Fruit fly (Drosophila melanogaster) whole organism, wandering third instar larva: Measurements from ENCODE around the gene Or67c.
A peak's percentile ranks its signal among the peaks of the same experiment; 100 is the strongest.

ENCODE experiments used
- Abd-B ChIP-seq: fragments of >200 bp; optimal IDR thresholded peaks from 2 replicates; lab custom pipeline; 2017; ENCODE audit warnings: missing biosample characterization, missing genetic modification characterization
- CrebA ChIP-seq: fragments of 200-800 bp; sonication (Bioruptor generic); optimal IDR thresholded peaks from 2 replicates; lab custom pipeline; 2016; ENCODE audit warnings: missing biosample characterization, mild to moderate bottlenecking, missing genetic modification characterization, borderline replicate concordance
- HLH106 ChIP-seq: fragments of 200-800 bp; optimal IDR thresholded peaks from 3 replicates; lab custom pipeline; 2019; ENCODE audit warnings: missing biosample characterization, mild to moderate bottlenecking, missing genetic modification characterization, moderate library complexity
- Hnf4 ChIP-seq: fragments of 200-800 bp; sonication (Bioruptor generic); optimal IDR thresholded peaks from 2 replicates; lab custom pipeline; 2016; ENCODE audit warnings: missing biosample characterization, mild to moderate bottlenecking, missing genetic modification characterization
- Jra ChIP-seq: sonication (Bioruptor generic); optimal IDR thresholded peaks from 2 replicates; lab custom pipeline; 2016; ENCODE audit warnings: missing biosample characterization, missing genetic modification characterization
- Mio ChIP-seq: sonication (Bioruptor generic); optimal IDR thresholded peaks from 2 replicates; lab custom pipeline; 2016; ENCODE audit warnings: missing biosample characterization, missing genetic modification characterization
- Myc ChIP-seq: fragments of >200 bp; optimal IDR thresholded peaks from 2 replicates; lab custom pipeline; 2017
- Rel ChIP-seq, 2 experiments: fragments of 200-800 bp; sonication (Bioruptor generic) in 1 of 2; optimal IDR thresholded peaks; 2 replicates in 1 of 2; 3 replicates in 1 of 2; lab custom pipeline; 2016 to 2019; ENCODE audit warnings: mild to moderate bottlenecking in 2 of 2, missing biosample characterization in 2 of 2, missing genetic modification characterization in 2 of 2, moderate library complexity in 1 of 2
- br ChIP-seq: fragments of 200-800 bp; sonication (Bioruptor generic); optimal IDR thresholded peaks from 2 replicates; lab custom pipeline; 2016; ENCODE audit warnings: missing biosample characterization, missing genetic modification characterization
- brk ChIP-seq: fragments of 200-800 bp; sonication (Bioruptor generic); optimal IDR thresholded peaks from 2 replicates; lab custom pipeline; 2016; ENCODE audit warnings: missing biosample characterization, mild to moderate bottlenecking, missing genetic modification characterization
- dl ChIP-seq, 2 experiments: fragments of 175-275, 200-275 bp in 1 of 2; fragments of 200-275 bp in 1 of 2; sonication (Bioruptor generic); optimal IDR thresholded peaks; lab custom pipeline; 2018; ENCODE audit warnings: mild to moderate bottlenecking in 2 of 2, missing biosample characterization in 2 of 2, missing genetic modification characterization in 2 of 2, moderate library complexity in 2 of 2; ENCODE audit not compliant: partially characterized antibody in 2 of 2, insufficient read depth in 1 of 2
- ey ChIP-seq: fragments of 200-800 bp; sonication (Bioruptor generic); optimal IDR thresholded peaks from 2 replicates; lab custom pipeline; 2016; ENCODE audit warnings: missing biosample characterization, missing genetic modification characterization
- fru ChIP-seq: fragments of 200-800 bp; sonication (Bioruptor generic); optimal IDR thresholded peaks from 3 replicates; lab custom pipeline; 2016; ENCODE audit warnings: missing biosample characterization, mild to moderate bottlenecking, missing genetic modification characterization
- h ChIP-seq: fragments of 200-800 bp; sonication (Bioruptor generic); optimal IDR thresholded peaks from 3 replicates; lab custom pipeline; 2016; ENCODE audit warnings: missing biosample characterization, mild to moderate bottlenecking, missing genetic modification characterization
- jim ChIP-seq: fragments of 175-275, 200-325 bp; sonication (Bioruptor generic); optimal IDR thresholded peaks from 2 replicates; lab custom pipeline; 2016; ENCODE audit warnings: missing biosample characterization, mild to moderate bottlenecking, missing genetic modification characterization
- lola ChIP-seq: fragments of >200 bp; optimal IDR thresholded peaks from 2 replicates; lab custom pipeline; 2017; ENCODE audit warnings: missing biosample characterization, missing genetic modification characterization
- pan ChIP-seq: fragments of >200 bp; optimal IDR thresholded peaks from 2 replicates; lab custom pipeline; 2017
- psq ChIP-seq: fragments of 200-800 bp; sonication (Bioruptor generic); optimal IDR thresholded peaks from 3 replicates; lab custom pipeline; 2017; ENCODE audit warnings: missing biosample characterization, mild to moderate bottlenecking, missing genetic modification characterization, moderate library complexity
- rgr ChIP-seq: fragments of 200-800 bp; sonication (Bioruptor generic); optimal IDR thresholded peaks from 3 replicates; lab custom pipeline; 2016; ENCODE audit warnings: missing biosample characterization, mild to moderate bottlenecking, missing genetic modification characterization
- sv ChIP-seq: fragments of 200-800 bp; sonication (Bioruptor generic); optimal IDR thresholded peaks from 3 replicates; lab custom pipeline; 2016; ENCODE audit warnings: missing biosample characterization, missing genetic modification characterization
- usp ChIP-seq: fragments of >200 bp; optimal IDR thresholded peaks from 2 replicates; lab custom pipeline; 2017; ENCODE audit warnings: missing biosample characterization, missing genetic modification characterization

Gene Or67c

dm6 chr3L:10199644-10200043 is 44.9 kb downstream of the Or67c start:
- TF ChIP-seq ey (GFP tag; lab: Kevin White, UChicago) (no peak), Rel (GFP tag; optimal IDR thresholded peaks at IDR 0.05; lab: Kevin White, UChicago) (no peak), Rel (tag; optimal IDR thresholded peaks at IDR 0.05; lab: Kevin White, UChicago) (peak; percentile 23)

- TF ChIP-seq HLH106 (tag; lab: Kevin White, UChicago) = no peak
- no peak for TF ChIP-seq Jra (GFP tag; lab: Kevin White, UChicago)
- no peak for TF ChIP-seq br (GFP tag; lab: Kevin White, UChicago)
- no peak for TF ChIP-seq Mio (GFP tag; lab: Kevin White, UChicago)
- no peak for TF ChIP-seq Hnf4 (GFP tag; lab: Kevin White, UChicago)
- TF ChIP-seq brk (GFP tag; lab: Kevin White, UChicago) = no peak
- TF ChIP-seq jim (GFP tag; lab: Kevin White, UChicago) = no peak
- TF ChIP-seq psq (GFP tag; lab: Kevin White, UChicago) = no peak
- no peak for TF ChIP-seq CrebA
- TF ChIP-seq pan (lab: Kevin White, UChicago) = no peak
- no peak for TF ChIP-seq fru (GFP tag; lab: Kevin White, UChicago)
- TF ChIP-seq lola = no peak
- TF ChIP-seq Rel (GFP tag; optimal IDR thresholded peaks at IDR 0.05; lab: Kevin White, UChicago) = no peak
- TF ChIP-seq Rel (tag; optimal IDR thresholded peaks at IDR 0.05; lab: Kevin White, UChicago) = no peak
- TF ChIP-seq ey (GFP tag; lab: Kevin White, UChicago) = no peak
- TF ChIP-seq usp (GFP tag; lab: Kevin White, UChicago) = no peak
- no peak for TF ChIP-seq sv (GFP tag; lab: Kevin White, UChicago)
- TF ChIP-seq Abd-B = no peak
- TF ChIP-seq dl (GFP tag; optimal IDR thresholded peaks at IDR 0.05; lab: Kevin White, UChicago; ENCODE audit: insufficient read depth in 1 of 2, partially characterized antibody in 2 of 2) = no peak
- no peak for TF ChIP-seq h (GFP tag; lab: Kevin White, UChicago)
- TF ChIP-seq Myc (lab: Kevin White, UChicago) = no peak
These were observed 45.9 kb downstream of the Or67c start for dm6 chr3L:10198571-10198970.

dm6 chr3L:10197360-10197759 is 47.1 kb downstream of the Or67c start:
- TF ChIP-seq HLH106 (tag; lab: Kevin White, UChicago) = no peak
- TF ChIP-seq Rel (GFP tag; optimal IDR thresholded peaks at IDR 0.05; lab: Kevin White, UChicago) = no peak
- TF ChIP-seq Rel (tag; optimal IDR thresholded peaks at IDR 0.05; lab: Kevin White, UChicago) = no peak
- no peak for TF ChIP-seq lola
- TF ChIP-seq rgr (GFP tag; lab: Kevin White, UChicago) = no peak
